Worm (Caenorhabditis elegans): ENCODE data around the gene del-5.

Gene del-5

ce11 chrX:11034430-11035117 is 26.6 kb upstream of the del-5 start (continued):
- TF ChIP-seq lin-39 (tag; optimal IDR thresholded peaks at IDR 0.05) = no peak
- TF ChIP-seq Y48G9A.11 (GFP tag; IDR thresholded peaks at IDR 0.05) = no peak
- peak; percentile 54 for TF ChIP-seq hmg-1.1 (GFP tag; IDR thresholded peaks at IDR 0.05)
- peak; percentile 50 for TF ChIP-seq mep-1 (tag; optimal IDR thresholded peaks at IDR 0.05)
- no peak for TF ChIP-seq aly-2 (tag; optimal IDR thresholded peaks at IDR 0.05)
- TF ChIP-seq zip-2 (tag; optimal IDR thresholded peaks at IDR 0.05) = no peak
- TF ChIP-seq rbr-2 (tag; optimal IDR thresholded peaks at IDR 0.05) = peak; percentile 25
- TF ChIP-seq spr-1 (tag; optimal IDR thresholded peaks at IDR 0.05) = no peak
- no peak for TF ChIP-seq nhr-76 (tag; optimal IDR thresholded peaks at IDR 0.05)
- no peak for TF ChIP-seq ZK337.2 (GFP tag; IDR thresholded peaks at IDR 0.05)
- no peak for TF ChIP-seq zfp-3 (GFP tag; conservative IDR thresholded peaks at IDR 0.05)
- peak; percentile 28 for TF ChIP-seq ceh-28 (tag; optimal IDR thresholded peaks at IDR 0.05)
- no peak for TF ChIP-seq dpl-1 (GFP tag; optimal IDR thresholded peaks at IDR 0.05)
- no peak for TF ChIP-seq ctbp-1 (GFP tag; IDR thresholded peaks at IDR 0.05)
- no peak for TF ChIP-seq vab-7 (GFP tag; IDR thresholded peaks at IDR 0.05)
- TF ChIP-seq nhr-28 (tag; optimal IDR thresholded peaks at IDR 0.05) = peak; percentile 11
- TF ChIP-seq R02D3.7 (tag; optimal IDR thresholded peaks at IDR 0.05) = no peak
- TF ChIP-seq lin-1 (GFP tag; IDR thresholded peaks at IDR 0.05) = no peak
- TF ChIP-seq ceh-62 (tag; optimal IDR thresholded peaks at IDR 0.05) = no peak
- TF ChIP-seq pqm-1 (tag; optimal IDR thresholded peaks at IDR 0.05) = no peak
- TF ChIP-seq ama-1 (optimal IDR thresholded peaks at IDR 0.05) = no peak
- no peak for TF ChIP-seq nhr-41 (GFP tag; IDR thresholded peaks at IDR 0.05)
- no peak for TF ChIP-seq ceh-82 (tag; optimal IDR thresholded peaks at IDR 0.05)
- no peak for TF ChIP-seq cey-2 (tag; optimal IDR thresholded peaks at IDR 0.05; ENCODE audit: borderline replicate concordance, insufficient read depth)
- no peak for TF ChIP-seq egl-43 (GFP tag; IDR thresholded peaks at IDR 0.05)
- no peak for TF ChIP-seq dmd-9 (GFP tag; IDR thresholded peaks at IDR 0.05)
- TF ChIP-seq lsy-2 (tag; optimal IDR thresholded peaks at IDR 0.05) = peak in 1 of 2 experiments; percentile 47
- peak; percentile 10 for TF ChIP-seq F37D6.2 (tag; optimal IDR thresholded peaks at IDR 0.05)
- no peak for TF ChIP-seq zip-11 (GFP tag; IDR thresholded peaks at IDR 0.05)
- no peak for TF ChIP-seq nhr-6 (tag; optimal IDR thresholded peaks at IDR 0.05)
- TF ChIP-seq ces-1 (GFP tag; optimal IDR thresholded peaks at IDR 0.05) = no peak
- peak; percentile 72 for TF ChIP-seq set-16 (GFP tag; IDR thresholded peaks at IDR 0.05)
- no peak for TF ChIP-seq daf-8 (GFP tag; IDR thresholded peaks at IDR 0.05)
- TF ChIP-seq spr-3 (GFP tag; optimal IDR thresholded peaks at IDR 0.05) = no peak
- TF ChIP-seq unc-39 (tag; optimal IDR thresholded peaks at IDR 0.05) = no peak
- no peak for TF ChIP-seq lin-38 (GFP tag; IDR thresholded peaks at IDR 0.05)
- no peak for TF ChIP-seq fos-1 (tag; optimal IDR thresholded peaks at IDR 0.05)

- TF ChIP-seq unc-130 (GFP tag; optimal IDR thresholded peaks at IDR 0.05) (no peak), unc-62 (GFP tag; optimal IDR thresholded peaks at IDR 0.05 in 1 of 2) (peak in 1 of 2 experiments; percentile 51), unc-62 (tag; optimal IDR thresholded peaks at IDR 0.05) (no peak), tag-97 (GFP tag; IDR thresholded peaks at IDR 0.05) (no peak), aha-1 (tag) (peak; percentile 64)
Measured at ce11 chrX:11033952-11034287, 25.9 kb upstream of the del-5 start.

Measured in whole organism, L4 larva.